Worm (Caenorhabditis elegans) whole organism, late embryonic: ENCODE measurements around the gene snpc-3.1.

Source experiments
- ceh-31 ChIP-seq: sonication (generic microtip); optimal IDR thresholded peaks from 2 replicates; lab custom pipeline; 2016; ENCODE audit warnings: missing genetic modification characterization, missing compliant biosample characterization
- fax-1 ChIP-seq: sonication (generic microtip); optimal IDR thresholded peaks from 2 replicates; lab custom pipeline; 2016; ENCODE audit warnings: missing genotype, missing genetic modification characterization, missing compliant biosample characterization
- lin-11 ChIP-seq: fragments of 200-800 bp; sonication (Bioruptor generic); optimal IDR thresholded peaks from 2 replicates; lab custom pipeline; 2018; ENCODE audit warnings: mild to moderate bottlenecking, missing genetic modification characterization, missing compliant biosample characterization
- nhr-11 ChIP-seq: fragments of 150-350 bp; optimal IDR thresholded peaks from 2 replicates; lab custom pipeline; 2014; ENCODE audit warnings: missing biosample characterization, missing genetic modification characterization
- sox-4 ChIP-seq: sonication (generic microtip); optimal IDR thresholded peaks from 2 replicates; lab custom pipeline; 2017; ENCODE audit warnings: mild to moderate bottlenecking, missing genetic modification characterization, inconsistent platforms, missing compliant biosample characterization

ce11 chrIV:5438705-5439104 is 47.4 kb downstream of the snpc-3.1 start, which contains the start of gene mgl-3:
- TF ChIP-seq fax-1 (tag; lab: Kevin White, UChicago) (no peak), lin-11 (tag; lab: Kevin White, UChicago) (no peak), nhr-11 (no peak), sox-4 (no peak), ceh-31 (tag; lab: Kevin White, UChicago) (no peak)
